Fruit fly (Drosophila melanogaster) whole organism, prepupa: Measurements from ENCODE around the gene CG32102.

Source experiments
- Blimp-1 ChIP-seq: fragments of 200-800 bp; sonication (Bioruptor generic); optimal IDR thresholded peaks from 3 replicates; lab custom pipeline; 2017; ENCODE audit warnings: missing biosample characterization, missing genetic modification characterization, mild to moderate bottlenecking, moderate library complexity, missing genetic modification reagents
- CG16779 ChIP-seq: fragments of 200-800 bp; sonication (Bioruptor generic); optimal IDR thresholded peaks from 3 replicates; lab custom pipeline; 2017; ENCODE audit warnings: missing biosample characterization, mild to moderate bottlenecking, missing genetic modification characterization
- CG34406 ChIP-seq: fragments of 200-800 bp; sonication (Bioruptor generic); optimal IDR thresholded peaks from 3 replicates; lab custom pipeline; 2016; ENCODE audit warnings: missing biosample characterization, missing genetic modification characterization
- CG6163 ChIP-seq: fragments of 200-800 bp; sonication (Bioruptor generic); IDR thresholded peaks from 3 replicates; pipeline ENCODE4 v1.3.6; 2022; ENCODE audit warnings: missing biosample characterization, missing genetic modification characterization
- CG6276 ChIP-seq: fragments of 200-800 bp; sonication (Bioruptor generic); optimal IDR thresholded peaks from 2 replicates; lab custom pipeline; 2017; ENCODE audit warnings: missing biosample characterization, mild to moderate bottlenecking, missing genetic modification characterization
- CG6792 ChIP-seq: fragments of 200-800 bp; sonication (Bioruptor generic); optimal IDR thresholded peaks from 3 replicates; lab custom pipeline; 2016; ENCODE audit warnings: missing biosample characterization, missing genetic modification characterization
- CG6854 ChIP-seq: fragments of 200-800 bp; sonication (Bioruptor generic); optimal IDR thresholded peaks from 2 replicates; lab custom pipeline; 2017; ENCODE audit warnings: missing biosample characterization, mild to moderate bottlenecking, missing genetic modification characterization
- Ets96B ChIP-seq: fragments of 200-800 bp; optimal IDR thresholded peaks from 2 replicates; lab custom pipeline; 2019; ENCODE audit warnings: missing biosample characterization, mild to moderate bottlenecking, missing genetic modification characterization, moderate library complexity
- Hr39 ChIP-seq: fragments of 200-800 bp; sonication (Bioruptor generic); optimal IDR thresholded peaks from 2 replicates; lab custom pipeline; 2016; ENCODE audit warnings: missing biosample characterization, missing genetic modification characterization
- dac ChIP-seq: fragments of 200-800 bp; sonication (Bioruptor generic); optimal IDR thresholded peaks from 2 replicates; lab custom pipeline; 2017; ENCODE audit warnings: missing biosample characterization, mild to moderate bottlenecking, missing genetic modification characterization
- salr ChIP-seq, 2 experiments: fragments of 200-800 bp; sonication (Bioruptor generic); optimal IDR thresholded peaks; 3 replicates each; lab custom pipeline; 2016 to 2018; ENCODE audit warnings: missing biosample characterization in 2 of 2, missing genetic modification characterization in 2 of 2, mild to moderate bottlenecking in 1 of 2

DNA sequence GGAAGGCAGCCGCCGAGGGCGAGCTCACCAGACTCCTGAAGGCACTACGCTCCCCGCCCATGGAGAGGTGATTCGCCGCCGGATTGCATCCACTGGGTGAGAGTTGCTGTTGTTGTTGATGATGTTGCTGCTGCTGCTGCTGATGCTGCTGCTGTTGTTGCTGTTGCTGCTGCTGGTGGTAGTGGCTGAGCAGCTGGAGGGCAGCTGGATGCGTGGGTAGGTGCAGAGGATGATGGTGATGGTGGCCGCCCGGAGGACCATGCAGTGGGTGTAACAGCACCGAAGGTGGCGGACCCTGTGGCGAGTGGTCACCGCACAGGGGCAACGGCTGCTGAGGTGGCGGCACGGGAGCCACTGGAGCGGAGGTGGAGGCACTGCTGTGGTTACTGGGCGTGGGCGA is 6.0 kb downstream of the CG32102 start:
- TF ChIP-seq Blimp-1 (no peak), CG34406 (GFP tag; lab: Kevin White, UChicago) (no peak), dac (GFP tag; lab: Kevin White, UChicago) (no peak), CG6854 (GFP tag; lab: Kevin White, UChicago) (no peak), CG6163 (GFP tag; lab: Robert Waterston, UW) (no peak), CG16779 (no peak), CG6276 (GFP tag; lab: Kevin White, UChicago) (no peak), Ets96B (tag; lab: Kevin White, UChicago) (no peak), CG6792 (no peak), Hr39 (GFP tag; lab: Kevin White, UChicago) (no peak), salr (GFP tag; optimal IDR thresholded peaks at IDR 0.05; lab: Kevin White, UChicago) (no peak)
